Fruit fly (Drosophila melanogaster): ENCODE data around the gene sordd2.
A peak's percentile ranks its signal among the peaks of the same experiment; 100 is the strongest.

dm6 chrX:15844139-15844538 lies 45.2 kb upstream of the sordd2 start, which contains the start of the genes ArgRS and CG8578:
- TF ChIP-seq rn (GFP tag; IDR thresholded peaks at IDR 0.05) (peak; percentile 55), CG8159 (tag; optimal IDR thresholded peaks at IDR 0.05) (no peak), CG10348 (GFP tag; IDR thresholded peaks at IDR 0.05) (no peak), CG14655 (GFP tag; optimal IDR thresholded peaks at IDR 0.05) (no peak), CG8301 (tag; optimal IDR thresholded peaks at IDR 0.05) (no peak), D1 (tag; optimal IDR thresholded peaks at IDR 0.05) (no peak), CG12605 (GFP tag; IDR thresholded peaks at IDR 0.05) (no peak), EcR (GFP tag; optimal IDR thresholded peaks at IDR 0.05) (no peak), Snoo (tag; optimal IDR thresholded peaks at IDR 0.05) (peak; percentile 60), Pif1B (GFP tag; optimal IDR thresholded peaks at IDR 0.05) (peak; percentile 52)

Data from whole organism, pupa.